Worm (Caenorhabditis elegans) whole organism, L4 larva: Measurements from ENCODE around the gene C06B3.7.

ENCODE experiments used
- mdl-1 ChIP-seq, 2 experiments: fragments of 150-350 bp in 1 of 2; sonication (generic microtip) in 1 of 2; optimal IDR thresholded peaks; 2 replicates each; lab custom pipeline; 2014 to 2017; ENCODE audit warnings: missing biosample characterization in 2 of 2, missing genetic modification characterization in 2 of 2
- spr-1 ChIP-seq: sonication (generic microtip); optimal IDR thresholded peaks from 2 replicates; lab custom pipeline; 2016; ENCODE audit warnings: mild to moderate bottlenecking, missing genetic modification characterization, missing compliant biosample characterization

- no peak for TF ChIP-seq mdl-1 (tag; optimal IDR thresholded peaks at IDR 0.05; lab: Kevin White, UChicago)
- no peak for TF ChIP-seq spr-1
Measured at ce11 chrV:13923851-13924250, 14.4 kb downstream of the C06B3.7 start, which contains the start of gene srxa-11.
